Worm (Caenorhabditis elegans) whole organism, mixed stage, embryonic: ENCODE results near the gene B0252.1.
A peak's percentile ranks its signal among the peaks of the same experiment; 100 is the strongest.

ENCODE experiments used
- M03D4.4 ChIP-seq: sonication (generic microtip); optimal IDR thresholded peaks from 2 replicates; lab custom pipeline; 2017; ENCODE audit warnings: mild to moderate bottlenecking, missing genetic modification characterization, missing compliant biosample characterization
- blmp-1 ChIP-seq: fragments of 150-350 bp; optimal IDR thresholded peaks from 2 replicates; lab custom pipeline; 2014; ENCODE audit warnings: missing biosample characterization, missing genetic modification characterization
- ceh-83 ChIP-seq: fragments of 200-800 bp; sonication (Bioruptor generic); optimal IDR thresholded peaks from 2 replicates; lab custom pipeline; 2018; ENCODE audit warnings: mild to moderate bottlenecking, missing genetic modification characterization, missing compliant biosample characterization
- cnd-1 ChIP-seq: fragments of 200-800 bp; sonication (Bioruptor generic); optimal IDR thresholded peaks from 2 replicates; lab custom pipeline; 2018; ENCODE audit warnings: mild to moderate bottlenecking, missing genetic modification characterization, missing compliant biosample characterization
- drap-1 ChIP-seq: fragments of 200-800 bp; sonication (Bioruptor generic); optimal IDR thresholded peaks from 3 replicates; lab custom pipeline; 2018; ENCODE audit warnings: mild to moderate bottlenecking, missing genetic modification characterization, missing compliant biosample characterization
- elt-1 ChIP-seq: sonication (generic microtip); optimal IDR thresholded peaks from 2 replicates; lab custom pipeline; 2017; ENCODE audit warnings: missing genetic modification characterization, mild to moderate bottlenecking, missing compliant biosample characterization, antibody characterized with exemption, moderate library complexity, borderline replicate concordance; ENCODE audit not compliant: insufficient read depth
- elt-3 ChIP-seq: fragments of 150-350 bp; optimal IDR thresholded peaks from 2 replicates; lab custom pipeline; 2014; ENCODE audit warnings: missing biosample characterization, missing genetic modification characterization
- hlh-1 ChIP-seq: fragments of 150-350 bp; optimal IDR thresholded peaks from 2 replicates; lab custom pipeline; 2014; ENCODE audit warnings: missing biosample characterization, missing genetic modification reagents, missing genetic modification characterization
- lin-13 ChIP-seq: fragments of 150-350 bp; optimal IDR thresholded peaks from 2 replicates; lab custom pipeline; 2014; ENCODE audit warnings: missing biosample characterization, missing genetic modification characterization
- lsy-2 ChIP-seq: fragments of 150-350 bp; optimal IDR thresholded peaks from 2 replicates; lab custom pipeline; 2014; ENCODE audit warnings: missing biosample characterization, missing genetic modification characterization
- mab-5 ChIP-seq: fragments of 150-350 bp; optimal IDR thresholded peaks from 2 replicates; lab custom pipeline; 2014; ENCODE audit warnings: missing biosample characterization, missing genetic modification characterization
- mep-1 ChIP-seq: fragments of 150-350 bp; optimal IDR thresholded peaks from 2 replicates; lab custom pipeline; 2017; ENCODE audit warnings: missing biosample characterization, missing genetic modification reagents, missing genetic modification characterization, inconsistent platforms
- mls-2 ChIP-seq: sonication (generic microtip); optimal IDR thresholded peaks from 2 replicates; lab custom pipeline; 2016; ENCODE audit warnings: mild to moderate bottlenecking, missing genetic modification characterization, moderate library complexity, missing compliant biosample characterization
- nhr-12 ChIP-seq: fragments of 150-350 bp; optimal IDR thresholded peaks from 2 replicates; lab custom pipeline; 2014; ENCODE audit warnings: missing biosample characterization, missing genetic modification characterization
- nhr-2 ChIP-seq: fragments of 150-350 bp; optimal IDR thresholded peaks from 2 replicates; lab custom pipeline; 2014; ENCODE audit warnings: missing biosample characterization, missing genetic modification characterization
- nhr-237 ChIP-seq: fragments of 150-350 bp; optimal IDR thresholded peaks from 2 replicates; lab custom pipeline; 2014; ENCODE audit warnings: missing biosample characterization, missing genetic modification characterization
- nhr-28 ChIP-seq: fragments of 150-350 bp; optimal IDR thresholded peaks from 2 replicates; lab custom pipeline; 2014; ENCODE audit warnings: missing biosample characterization, missing genetic modification characterization
- nhr-76 ChIP-seq: sonication (generic microtip); optimal IDR thresholded peaks from 2 replicates; lab custom pipeline; 2017; ENCODE audit warnings: missing biosample characterization, missing genetic modification characterization
- pha-4 ChIP-seq: fragments of 150-350 bp; optimal IDR thresholded peaks from 2 replicates; lab custom pipeline; 2018; ENCODE audit warnings: missing biosample characterization, missing genetic modification reagents, missing genetic modification characterization
- sem-2 ChIP-seq: fragments of 200-800 bp; sonication (Bioruptor generic); optimal IDR thresholded peaks from 2 replicates; lab custom pipeline; 2018; ENCODE audit warnings: mild to moderate bottlenecking, missing genetic modification characterization, missing compliant biosample characterization
- snpc-4 ChIP-seq: fragments of 150-350 bp; optimal IDR thresholded peaks from 2 replicates; lab custom pipeline; 2014; ENCODE audit warnings: missing biosample characterization, missing genetic modification characterization
- sptf-1 ChIP-seq: sonication (generic microtip); optimal IDR thresholded peaks from 2 replicates; lab custom pipeline; 2017; ENCODE audit warnings: mild to moderate bottlenecking, missing genetic modification characterization, moderate library complexity, missing compliant biosample characterization
- tbx-8 ChIP-seq: fragments of 200-800 bp; sonication (Bioruptor generic); optimal IDR thresholded peaks from 2 replicates; lab custom pipeline; 2018; ENCODE audit warnings: mild to moderate bottlenecking, missing genetic modification characterization, moderate library complexity, missing compliant biosample characterization
- unc-120 ChIP-seq: sonication (generic microtip); optimal IDR thresholded peaks from 2 replicates; lab custom pipeline; 2017; ENCODE audit warnings: missing genetic modification characterization, missing compliant biosample characterization; ENCODE audit not compliant: poor library complexity, severe bottlenecking
- zip-8 ChIP-seq: fragments of 150-350 bp; optimal IDR thresholded peaks from 2 replicates; lab custom pipeline; 2014; ENCODE audit warnings: missing biosample characterization, missing genetic modification characterization
- ztf-11 ChIP-seq: fragments of 150-350 bp; optimal IDR thresholded peaks from 2 replicates; lab custom pipeline; 2014; ENCODE audit warnings: missing biosample characterization, missing genetic modification characterization

The B0252.1 gene

ce11 chrII:6919363-6919851, at the start of gene B0252.1:
TSS of gene B0252.1 (plus strand) at chrII:6919680.
- TF ChIP-seq nhr-76 (tag; lab: Kevin White, UChicago) (no peak), elt-1 (tag; lab: Kevin White, UChicago) (no peak), pha-4 (tag; lab: Kevin White, UChicago) (no peak), drap-1 (GFP tag; lab: Kevin White, UChicago) (no peak), nhr-28 (no peak), zip-8 (tag; lab: Kevin White, UChicago) (no peak)

DNA sequence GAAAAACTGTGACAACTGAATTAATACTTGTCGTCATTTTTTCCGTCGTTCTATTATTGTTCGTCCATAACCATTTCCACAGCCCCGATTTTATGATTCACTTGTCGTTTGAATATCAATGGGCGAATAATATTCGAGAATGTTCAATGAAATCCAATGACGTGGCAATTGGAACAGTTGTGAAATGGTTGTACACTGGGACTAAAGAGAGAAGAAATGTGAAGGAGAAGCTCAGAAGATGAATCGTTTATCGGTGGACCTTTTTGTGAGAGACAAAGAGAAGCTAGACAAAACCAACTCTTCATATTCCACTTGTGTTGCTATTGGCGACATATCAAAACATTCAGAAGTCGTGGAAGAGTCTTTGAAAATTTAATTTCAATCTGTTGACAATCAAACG, 48.7 kb upstream of the B0252.1 start, which contains the start of gene clhm-1:
Gene clhm-1 (minus strand): TSS at position 207 of the 400 bp plus-strand sequence.
- no peak for TF ChIP-seq sptf-1
- peak; percentile 62 for TF ChIP-seq hlh-1 (tag; lab: Kevin White, UChicago)

DNA sequence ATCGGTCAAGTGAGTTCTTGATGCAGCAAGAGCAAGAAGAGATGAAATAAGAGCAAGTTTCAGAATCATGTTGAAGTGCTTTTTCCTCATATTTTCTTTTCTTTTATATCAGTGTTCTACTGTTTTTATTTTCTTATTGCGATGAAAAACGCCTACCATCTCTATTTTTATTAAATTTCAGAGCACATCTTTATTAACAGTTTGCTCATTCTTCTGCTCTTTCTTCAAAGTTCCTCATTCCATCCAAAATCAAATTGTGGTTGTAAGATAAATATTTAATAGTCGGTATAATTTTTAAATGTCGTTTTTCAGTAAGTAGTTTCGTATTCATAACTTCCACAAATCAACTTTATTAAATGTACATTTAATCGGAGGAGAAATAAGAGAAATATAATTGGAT, 47.0 kb upstream of the B0252.1 start, which contains the start of gene C44B7.5:
Gene C44B7.5 (minus strand): TSS at position 101 of the 400 bp plus-strand sequence.
- TF ChIP-seq nhr-28: no peak
- TF ChIP-seq nhr-76 (tag; lab: Kevin White, UChicago): no peak
- TF ChIP-seq M03D4.4: no peak
- TF ChIP-seq drap-1 (GFP tag; lab: Kevin White, UChicago): no peak
- no peak for TF ChIP-seq nhr-12 (tag; lab: Kevin White, UChicago)
- no peak for TF ChIP-seq sem-2 (GFP tag; lab: Kevin White, UChicago)
- no peak for TF ChIP-seq snpc-4 (tag; lab: Kevin White, UChicago)
- no peak for TF ChIP-seq tbx-8 (GFP tag; lab: Kevin White, UChicago)
- TF ChIP-seq mep-1 (tag; lab: Kevin White, UChicago): no peak
- no peak for TF ChIP-seq elt-3 (tag; lab: Kevin White, UChicago)

ce11 chrII:6876957-6877356, 42.5 kb upstream of the B0252.1 start, which contains the start of gene slc-36.5:
TSS of gene slc-36.5 (minus strand) at chrII:6877057.
- TF ChIP-seq pha-4 (tag; lab: Kevin White, UChicago) (no peak), tbx-8 (GFP tag; lab: Kevin White, UChicago) (no peak), nhr-12 (tag; lab: Kevin White, UChicago) (no peak), nhr-2 (tag; lab: Kevin White, UChicago) (no peak), lsy-2 (tag; lab: Kevin White, UChicago) (no peak), ceh-83 (GFP tag; lab: Kevin White, UChicago) (no peak), nhr-28 (no peak), mls-2 (tag; lab: Kevin White, UChicago) (no peak), ztf-11 (tag; lab: Kevin White, UChicago) (no peak)

DNA sequence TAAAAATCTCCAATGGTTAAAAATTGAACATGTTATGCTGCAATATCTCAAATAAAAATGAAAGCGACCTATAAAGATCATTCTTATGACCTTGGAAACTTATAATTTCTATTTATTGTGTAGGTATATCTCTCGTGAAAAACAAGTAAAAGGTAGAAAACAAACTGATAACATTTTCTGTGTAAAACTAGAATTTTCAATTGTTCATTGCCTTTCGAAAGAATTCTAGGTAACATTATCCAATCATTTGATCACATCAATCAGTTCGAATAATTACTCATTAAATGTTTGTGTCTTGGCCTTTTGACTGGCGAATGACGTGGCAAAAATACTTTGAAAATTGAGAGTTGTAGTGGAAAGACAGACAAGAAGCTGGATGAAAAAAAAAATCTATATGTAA, 41.6 kb upstream of the B0252.1 start:
- no peak for TF ChIP-seq nhr-12 (tag; lab: Kevin White, UChicago)
- TF ChIP-seq nhr-237: no peak

DNA sequence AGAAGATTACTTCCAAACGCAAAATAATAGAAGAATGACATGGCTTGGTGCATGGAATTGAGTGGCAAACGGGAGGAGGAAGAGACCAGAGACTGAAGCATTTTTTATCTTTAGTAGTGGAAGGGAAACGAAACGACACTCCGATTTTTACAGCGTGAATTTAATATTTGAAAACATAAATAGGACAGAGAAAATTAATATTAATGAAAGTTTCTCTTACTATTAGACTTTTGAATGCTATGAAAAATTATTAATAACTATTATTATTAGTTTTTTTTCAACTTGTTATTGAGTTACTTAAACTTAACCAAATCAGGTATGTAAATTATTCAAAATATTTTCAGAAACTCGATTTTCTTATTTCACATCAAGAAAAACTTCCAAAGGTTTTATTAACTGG, 39.4 kb upstream of the B0252.1 start, which contains the start of gene C44B7.7:
Gene C44B7.7 (minus strand): TSS at position 101 of the 400 bp plus-strand sequence.
- TF ChIP-seq M03D4.4 (no peak), tbx-8 (GFP tag; lab: Kevin White, UChicago) (no peak), mls-2 (tag; lab: Kevin White, UChicago) (no peak), blmp-1 (no peak), elt-3 (tag; lab: Kevin White, UChicago) (no peak), drap-1 (GFP tag; lab: Kevin White, UChicago) (no peak), hlh-1 (tag; lab: Kevin White, UChicago) (no peak), snpc-4 (tag; lab: Kevin White, UChicago) (no peak), zip-8 (tag; lab: Kevin White, UChicago) (no peak), pha-4 (tag; lab: Kevin White, UChicago) (no peak), cnd-1 (tag; lab: Kevin White, UChicago) (no peak), mep-1 (tag; lab: Kevin White, UChicago) (no peak), unc-120 (tag; lab: Kevin White, UChicago) (no peak), ceh-83 (GFP tag; lab: Kevin White, UChicago) (no peak), elt-1 (tag; lab: Kevin White, UChicago) (no peak), lin-13 (tag; lab: Kevin White, UChicago) (no peak), mab-5 (tag; lab: Kevin White, UChicago) (no peak)
